Worm (Caenorhabditis elegans) whole organism, L4 larva: ENCODE data around the gene Y54G2A.26.

Experiments used
- F10B5.3 ChIP-seq: sonication (generic microtip); optimal IDR thresholded peaks from 2 replicates; lab custom pipeline; 2016; ENCODE audit warnings: mild to moderate bottlenecking, missing genetic modification characterization, missing compliant biosample characterization
- F26F4.8 ChIP-seq: fragments of 200-800 bp; sonication (Bioruptor generic); conservative IDR thresholded peaks from 2 replicates; pipeline ENCODE4 v1.3.6; 2022; ENCODE audit warnings: missing genetic modification characterization, missing compliant biosample characterization
- F44E2.7 ChIP-seq: fragments of 200-800 bp; sonication (Bioruptor generic); IDR thresholded peaks from 2 replicates; pipeline ENCODE4 v2.1.2; 2022; ENCODE audit warnings: missing genetic modification characterization, missing compliant biosample characterization
- R02D3.7 ChIP-seq: fragments of 150-350 bp; sonication (generic microtip); optimal IDR thresholded peaks from 3 replicates; lab custom pipeline; 2014; ENCODE audit warnings: missing biosample characterization, missing genetic modification characterization
- Y75B8A.6 ChIP-seq: fragments of 200-800 bp; sonication (Bioruptor generic); IDR thresholded peaks from 2 replicates; pipeline ENCODE4 v1.3.6; 2022; ENCODE audit warnings: missing genetic modification reagents, missing genetic modification characterization, missing compliant biosample characterization
- ama-1 ChIP-seq: fragments of 150-350 bp; optimal IDR thresholded peaks from 2 replicates; lab custom pipeline; 2014; ENCODE audit warnings: inconsistent platforms, mixed read lengths
- attf-4 ChIP-seq: sonication (generic microtip); optimal IDR thresholded peaks from 3 replicates; lab custom pipeline; 2017; ENCODE audit warnings: missing biosample characterization, missing genetic modification characterization
- ceh-20 ChIP-seq: fragments of 200-800 bp; sonication (Bioruptor generic); IDR thresholded peaks from 2 replicates; pipeline ENCODE4 v1.3.6; 2022; ENCODE audit warnings: missing genetic modification reagents, missing genetic modification characterization, missing compliant biosample characterization
- ceh-28 ChIP-seq: fragments of 150-350 bp; optimal IDR thresholded peaks from 2 replicates; lab custom pipeline; 2014; ENCODE audit warnings: missing biosample characterization, missing genetic modification reagents, missing genetic modification characterization
- ceh-82 ChIP-seq: sonication (generic microtip); optimal IDR thresholded peaks from 2 replicates; lab custom pipeline; 2017; ENCODE audit warnings: missing biosample characterization, missing genetic modification characterization
- cey-2 ChIP-seq: sonication (generic microtip); optimal IDR thresholded peaks from 3 replicates; lab custom pipeline; 2017; ENCODE audit warnings: missing genetic modification characterization, mild to moderate bottlenecking, missing compliant biosample characterization, antibody characterized with exemption, borderline replicate concordance; ENCODE audit not compliant: insufficient read depth
- ctbp-1 ChIP-seq: fragments of 200-800 bp; sonication (Bioruptor generic); IDR thresholded peaks from 2 replicates; pipeline ENCODE4 v1.3.6; 2022; ENCODE audit warnings: missing genetic modification reagents, missing genetic modification characterization, missing compliant biosample characterization
- daf-12 ChIP-seq: fragments of 150-350 bp; optimal IDR thresholded peaks from 2 replicates; lab custom pipeline; 2014; ENCODE audit warnings: missing biosample characterization, missing genetic modification reagents, missing genetic modification characterization
- daf-19 ChIP-seq: fragments of 200-800 bp; sonication (Bioruptor generic); conservative IDR thresholded peaks from 2 replicates; pipeline ENCODE4 v1.3.6; 2022; ENCODE audit warnings: missing genetic modification characterization, missing compliant biosample characterization
- daf-8 ChIP-seq: fragments of 200-800 bp; sonication (Bioruptor generic); IDR thresholded peaks from 2 replicates; pipeline ENCODE4 v1.3.6; 2022; ENCODE audit warnings: missing genetic modification characterization, missing compliant biosample characterization
- dpl-1 ChIP-seq: fragments of 150-350 bp; optimal IDR thresholded peaks from 2 replicates; lab custom pipeline; 2014; ENCODE audit warnings: missing biosample characterization, missing genetic modification reagents, missing genetic modification characterization
- dve-1 ChIP-seq: sonication (generic microtip); optimal IDR thresholded peaks from 2 replicates; lab custom pipeline; 2017; ENCODE audit warnings: antibody characterized with exemption, mild to moderate bottlenecking, missing genetic modification characterization, missing compliant biosample characterization; ENCODE audit not compliant: insufficient read depth
- egl-43 ChIP-seq: fragments of 200-800 bp; sonication (Bioruptor generic); IDR thresholded peaks from 2 replicates; pipeline ENCODE4 v1.3.6; 2022; ENCODE audit warnings: missing genetic modification reagents, missing genetic modification characterization, missing compliant biosample characterization
- fos-1 ChIP-seq: fragments of 150-350 bp; optimal IDR thresholded peaks from 2 replicates; lab custom pipeline; 2014; ENCODE audit warnings: missing biosample characterization, missing genetic modification characterization
- hif-1 ChIP-seq, 2 experiments: sonication (generic microtip); optimal IDR thresholded peaks; 2 replicates each; lab custom pipeline; 2016 to 2017; ENCODE audit warnings: missing compliant biosample characterization in 2 of 2, missing genetic modification characterization in 2 of 2, missing genetic modification reagents in 2 of 2, missing genotype in 2 of 2, mild to moderate bottlenecking in 1 of 2
- hlh-30 ChIP-seq: sonication (generic microtip); optimal IDR thresholded peaks from 2 replicates; lab custom pipeline; 2017; ENCODE audit warnings: antibody characterized with exemption, mild to moderate bottlenecking, missing genetic modification characterization, missing compliant biosample characterization; ENCODE audit not compliant: insufficient read depth
- hmg-1.1 ChIP-seq: fragments of 200-800 bp; sonication (Bioruptor generic); IDR thresholded peaks from 2 replicates; pipeline ENCODE4 v1.3.6; 2022; ENCODE audit warnings: missing genetic modification reagents, missing genetic modification characterization, missing compliant biosample characterization
- jun-1 ChIP-seq: fragments of 150-350 bp; optimal IDR thresholded peaks from 2 replicates; lab custom pipeline; 2014; ENCODE audit warnings: missing biosample characterization, missing genetic modification reagents, missing genetic modification characterization
- lin-15B ChIP-seq: fragments of 150-350 bp; sonication (generic microtip); optimal IDR thresholded peaks from 3 replicates; lab custom pipeline; 2014; ENCODE audit warnings: missing biosample characterization, missing genetic modification characterization
- lin-39 ChIP-seq: fragments of 150-350 bp; optimal IDR thresholded peaks from 2 replicates; lab custom pipeline; 2014; ENCODE audit warnings: missing biosample characterization, missing genetic modification reagents, missing genetic modification characterization
- lir-3 ChIP-seq: sonication (generic microtip); optimal IDR thresholded peaks from 2 replicates; lab custom pipeline; 2016; ENCODE audit warnings: mild to moderate bottlenecking, missing genetic modification characterization, missing compliant biosample characterization
- madf-9 ChIP-seq: fragments of 200-800 bp; sonication (Bioruptor generic); conservative IDR thresholded peaks from 2 replicates; pipeline ENCODE4 v1.3.6; 2022; ENCODE audit warnings: missing genetic modification reagents, missing genetic modification characterization, missing compliant biosample characterization
- mep-1 ChIP-seq: fragments of 150-350 bp; sonication (generic microtip); optimal IDR thresholded peaks from 3 replicates; lab custom pipeline; 2014; ENCODE audit warnings: missing biosample characterization, missing genetic modification characterization
- mxl-3 ChIP-seq: fragments of 200-800 bp; sonication (Bioruptor generic); optimal IDR thresholded peaks from 2 replicates; lab custom pipeline; 2018; ENCODE audit warnings: mild to moderate bottlenecking, missing genetic modification characterization, missing compliant biosample characterization
- nhr-11 ChIP-seq: fragments of 150-350 bp; optimal IDR thresholded peaks from 2 replicates; lab custom pipeline; 2014; ENCODE audit warnings: missing biosample characterization, missing genetic modification characterization
- nhr-111 ChIP-seq: fragments of 200-800 bp; sonication (Bioruptor generic); optimal IDR thresholded peaks from 2 replicates; lab custom pipeline; 2018; ENCODE audit warnings: mild to moderate bottlenecking, missing genetic modification characterization, missing compliant biosample characterization
- nhr-28 ChIP-seq: fragments of 150-350 bp; optimal IDR thresholded peaks from 2 replicates; lab custom pipeline; 2014; ENCODE audit warnings: missing biosample characterization, missing genetic modification characterization
- nhr-41 ChIP-seq: fragments of 200-800 bp; sonication (Bioruptor generic); IDR thresholded peaks from 2 replicates; pipeline ENCODE4 v1.3.6; 2022; ENCODE audit warnings: missing genetic modification reagents, missing genetic modification characterization, missing compliant biosample characterization
- nhr-48 ChIP-seq: sonication (generic microtip); optimal IDR thresholded peaks from 2 replicates; lab custom pipeline; 2016; ENCODE audit warnings: mild to moderate bottlenecking, missing genetic modification characterization, missing compliant biosample characterization
- nhr-6 ChIP-seq: fragments of 150-350 bp; optimal IDR thresholded peaks from 2 replicates; lab custom pipeline; 2014; ENCODE audit warnings: missing biosample characterization, missing genetic modification characterization
- nhr-77 ChIP-seq: fragments of 150-350 bp; optimal IDR thresholded peaks from 2 replicates; lab custom pipeline; 2014; ENCODE audit warnings: missing biosample characterization, missing genetic modification characterization
- php-3 ChIP-seq: fragments of 200-800 bp; sonication (Bioruptor generic); IDR thresholded peaks from 2 replicates; pipeline ENCODE4 v1.3.6; 2022; ENCODE audit warnings: missing genetic modification reagents, missing genetic modification characterization, missing compliant biosample characterization
- pqm-1 ChIP-seq: sonication (generic microtip); optimal IDR thresholded peaks from 2 replicates; lab custom pipeline; 2017; ENCODE audit warnings: missing biosample characterization, missing genetic modification characterization
- rbr-2 ChIP-seq: sonication (generic microtip); optimal IDR thresholded peaks from 2 replicates; lab custom pipeline; 2016; ENCODE audit warnings: missing genotype, missing genetic modification characterization, missing compliant biosample characterization
- saeg-2 ChIP-seq: fragments of 200-800 bp; sonication (Bioruptor generic); IDR thresholded peaks from 2 replicates; pipeline ENCODE4 v1.3.6; 2022; ENCODE audit warnings: missing genetic modification reagents, missing genetic modification characterization, missing compliant biosample characterization
- set-16 ChIP-seq: fragments of 200-800 bp; sonication (Bioruptor generic); IDR thresholded peaks from 2 replicates; pipeline ENCODE4 v1.3.6; 2022; ENCODE audit warnings: missing genetic modification reagents, missing genetic modification characterization, missing compliant biosample characterization
- snpc-1.2 ChIP-seq: fragments of 200-800 bp; sonication (Bioruptor generic); IDR thresholded peaks from 2 replicates; pipeline ENCODE4 v1.3.6; 2022; ENCODE audit warnings: missing genetic modification reagents, missing genetic modification characterization, missing compliant biosample characterization
- unc-39 ChIP-seq: sonication (generic microtip); optimal IDR thresholded peaks from 2 replicates; lab custom pipeline; 2017; ENCODE audit warnings: missing biosample characterization, missing genetic modification characterization
- unc-62 ChIP-seq, 3 experiments: fragments of 150-350 bp in 1 of 3; sonication (generic microtip); optimal IDR thresholded peaks in 2 of 3; peaks in 1 of 3; 1 replicate in 1 of 3; 2 replicates in 2 of 3; lab custom pipeline; 2014 to 2017; ENCODE audit warnings: missing biosample characterization in 3 of 3, missing genetic modification characterization in 3 of 3, missing genetic modification reagents in 3 of 3, missing genotype in 1 of 3
- vab-7 ChIP-seq: fragments of 200-800 bp; sonication (Bioruptor generic); IDR thresholded peaks from 2 replicates; pipeline ENCODE4 v1.3.6; 2022; ENCODE audit warnings: missing genetic modification reagents, missing genetic modification characterization, missing compliant biosample characterization
- zag-1 ChIP-seq: fragments of 150-350 bp; optimal IDR thresholded peaks from 2 replicates; lab custom pipeline; 2014; ENCODE audit warnings: missing biosample characterization, missing genetic modification characterization
- zfp-2 ChIP-seq: sonication (generic microtip); optimal IDR thresholded peaks from 2 replicates; lab custom pipeline; 2016; ENCODE audit warnings: mild to moderate bottlenecking, missing genetic modification characterization, missing compliant biosample characterization
- zfp-3 ChIP-seq: fragments of 200-800 bp; sonication (Bioruptor generic); conservative IDR thresholded peaks from 2 replicates; pipeline ENCODE4 v1.3.6; 2022; ENCODE audit warnings: missing genetic modification reagents, missing genetic modification characterization, missing compliant biosample characterization
- zip-11 ChIP-seq: fragments of 200-800 bp; sonication (Bioruptor generic); IDR thresholded peaks from 2 replicates; pipeline ENCODE4 v1.3.6; 2022; ENCODE audit warnings: missing genetic modification characterization, missing compliant biosample characterization
- zip-2 ChIP-seq: fragments of 150-350 bp; optimal IDR thresholded peaks from 2 replicates; lab custom pipeline; 2014; ENCODE audit warnings: missing biosample characterization, missing genetic modification characterization
- ztf-11 ChIP-seq: fragments of 150-350 bp; optimal IDR thresholded peaks from 2 replicates; lab custom pipeline; 2014; ENCODE audit warnings: missing biosample characterization, missing genetic modification characterization

Gene Y54G2A.26

DNA sequence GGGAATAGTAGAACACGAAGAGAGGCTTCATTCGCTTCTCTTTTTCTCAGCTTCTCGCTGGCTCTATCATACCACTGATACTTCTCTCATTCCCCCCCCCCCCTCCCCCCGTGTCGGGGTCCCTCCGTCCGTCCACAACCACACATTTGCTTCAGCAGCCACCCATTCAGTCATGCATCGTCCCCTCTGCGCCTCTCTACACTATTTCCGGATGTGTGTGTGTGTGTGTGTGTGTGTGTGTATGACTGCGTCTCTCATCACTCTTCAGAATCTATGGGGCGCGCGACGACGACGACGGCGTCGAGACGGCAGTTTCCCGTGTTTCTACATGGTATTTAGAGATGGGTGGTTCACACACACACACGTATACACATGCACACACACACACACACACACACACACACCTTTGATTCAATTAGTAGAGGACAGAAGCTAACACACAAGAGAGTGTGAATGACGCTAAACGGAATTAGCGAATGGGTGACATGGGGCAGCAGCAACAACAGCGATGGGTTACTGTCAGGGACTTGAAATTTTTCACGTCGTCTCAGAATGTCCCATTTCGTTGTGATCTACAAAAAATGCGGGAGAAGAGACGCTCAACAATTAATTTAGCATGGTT is 1.9 kb downstream of the Y54G2A.26 start (continued):
- TF ChIP-seq lir-3 (tag; lab: Kevin White, UChicago) (no peak), zag-1 (tag; lab: Kevin White, UChicago) (no peak), nhr-77 (no peak), zfp-2 (no peak), saeg-2 (GFP tag; lab: Robert Waterston, UW) (no peak), ceh-82 (tag; lab: Kevin White, UChicago) (no peak), ztf-11 (tag; lab: Kevin White, UChicago) (no peak), nhr-48 (tag; lab: Kevin White, UChicago) (no peak), lin-39 (tag; lab: Kevin White, UChicago) (no peak), cey-2 (tag; lab: Kevin White, UChicago) (no peak), zip-2 (tag; lab: Kevin White, UChicago) (no peak), fos-1 (tag; lab: Kevin White, UChicago) (no peak), hif-1 (tag; optimal IDR thresholded peaks at IDR 0.05; lab: Kevin White, UChicago) (peak in 1 of 2 experiments; percentile 66), php-3 (no peak), F10B5.3 (tag; lab: Kevin White, UChicago) (no peak), ceh-28 (tag; lab: Kevin White, UChicago) (no peak), F26F4.8 (GFP tag; lab: Robert Waterston, UW) (no peak), nhr-41 (GFP tag; lab: Robert Waterston, UW) (no peak), F44E2.7 (GFP tag; lab: Robert Waterston, UW) (no peak), Y75B8A.6 (GFP tag; lab: Robert Waterston, UW) (no peak), zfp-3 (GFP tag; lab: Robert Waterston, UW) (no peak), nhr-11 (no peak), nhr-111 (GFP tag; lab: Kevin White, UChicago) (no peak), ceh-20 (GFP tag; lab: Robert Waterston, UW) (peak; percentile 67), daf-12 (tag; lab: Kevin White, UChicago) (no peak), unc-62 (GFP tag; optimal IDR thresholded peaks at IDR 0.05 in 1 of 2; lab: Kevin White, UChicago) (peak in 1 of 2 experiments; percentile 88), unc-62 (tag; optimal IDR thresholded peaks at IDR 0.05; lab: Kevin White, UChicago) (no peak), mxl-3 (GFP tag; lab: Kevin White, UChicago) (peak; percentile 42), egl-43 (GFP tag; lab: Robert Waterston, UW) (peak; percentile 74), set-16 (peak; percentile 95), attf-4 (tag; lab: Kevin White, UChicago) (no peak), dve-1 (tag; lab: Kevin White, UChicago) (peak; percentile 3), R02D3.7 (tag; lab: Kevin White, UChicago) (no peak), hmg-1.1 (peak; percentile 88), lin-15B (tag; lab: Kevin White, UChicago) (no peak), hlh-30 (tag; lab: Kevin White, UChicago) (peak; percentile 85), mep-1 (tag; lab: Kevin White, UChicago) (peak; percentile 72), unc-39 (tag; lab: Kevin White, UChicago) (no peak), snpc-1.2 (peak; percentile 52; the same call in 1 of the 2 replicates), daf-19 (GFP tag; lab: Robert Waterston, UW) (no peak), jun-1 (no peak), madf-9 (GFP tag; lab: Robert Waterston, UW) (peak; percentile 37; the same call in 1 of the 2 replicates), nhr-6 (peak; percentile 75), daf-8 (no peak), rbr-2 (tag; lab: Kevin White, UChicago) (peak; percentile 38), dpl-1 (GFP tag; lab: Kevin White, UChicago) (peak; percentile 14), ama-1 (no peak), nhr-28 (tag; lab: Kevin White, UChicago) (peak; percentile 37), zip-11 (GFP tag; lab: Robert Waterston, UW) (no peak), vab-7 (GFP tag; lab: Robert Waterston, UW) (peak; percentile 30; the same call in 1 of the 2 replicates), pqm-1 (tag; lab: Kevin White, UChicago) (no peak), ctbp-1 (GFP tag; lab: Robert Waterston, UW) (peak; percentile 87)
